Worm (Caenorhabditis elegans) whole organism, mixed stage, embryonic: ENCODE results near the gene srbc-22.

Experiments
- M03D4.4 ChIP-seq: sonication (generic microtip); optimal IDR thresholded peaks from 2 replicates; lab custom pipeline; 2017; ENCODE audit warnings: mild to moderate bottlenecking, missing genetic modification characterization, missing compliant biosample characterization
- blmp-1 ChIP-seq: fragments of 150-350 bp; optimal IDR thresholded peaks from 2 replicates; lab custom pipeline; 2014; ENCODE audit warnings: missing biosample characterization, missing genetic modification characterization
- ceh-39 ChIP-seq: fragments of 150-350 bp; optimal IDR thresholded peaks from 2 replicates; lab custom pipeline; 2014; ENCODE audit warnings: missing biosample characterization, missing genetic modification characterization
- ceh-43 ChIP-seq: fragments of 200-800 bp; sonication (Bioruptor generic); optimal IDR thresholded peaks from 2 replicates; lab custom pipeline; 2018; ENCODE audit warnings: mild to moderate bottlenecking, missing genetic modification characterization, moderate library complexity, missing compliant biosample characterization
- cnd-1 ChIP-seq: fragments of 200-800 bp; sonication (Bioruptor generic); optimal IDR thresholded peaks from 2 replicates; lab custom pipeline; 2018; ENCODE audit warnings: mild to moderate bottlenecking, missing genetic modification characterization, missing compliant biosample characterization
- drap-1 ChIP-seq: fragments of 200-800 bp; sonication (Bioruptor generic); optimal IDR thresholded peaks from 3 replicates; lab custom pipeline; 2018; ENCODE audit warnings: mild to moderate bottlenecking, missing genetic modification characterization, missing compliant biosample characterization
- elt-1 ChIP-seq: sonication (generic microtip); optimal IDR thresholded peaks from 2 replicates; lab custom pipeline; 2017; ENCODE audit warnings: missing genetic modification characterization, mild to moderate bottlenecking, missing compliant biosample characterization, antibody characterized with exemption, moderate library complexity, borderline replicate concordance; ENCODE audit not compliant: insufficient read depth
- elt-3 ChIP-seq: fragments of 150-350 bp; optimal IDR thresholded peaks from 2 replicates; lab custom pipeline; 2014; ENCODE audit warnings: missing biosample characterization, missing genetic modification characterization
- flh-1 ChIP-seq: fragments of 200-800 bp; sonication (Bioruptor generic); optimal IDR thresholded peaks from 2 replicates; lab custom pipeline; 2018; ENCODE audit warnings: mild to moderate bottlenecking, missing genetic modification characterization, moderate library complexity, missing compliant biosample characterization
- ham-2 ChIP-seq: fragments of 200-800 bp; sonication (Bioruptor generic); optimal IDR thresholded peaks from 2 replicates; lab custom pipeline; 2018; ENCODE audit warnings: mild to moderate bottlenecking, missing genetic modification characterization, missing compliant biosample characterization
- hlh-1 ChIP-seq: fragments of 150-350 bp; optimal IDR thresholded peaks from 2 replicates; lab custom pipeline; 2014; ENCODE audit warnings: missing biosample characterization, missing genetic modification reagents, missing genetic modification characterization
- lin-32 ChIP-seq: fragments of 200-800 bp; sonication (Bioruptor generic); optimal IDR thresholded peaks from 2 replicates; lab custom pipeline; 2018; ENCODE audit warnings: mild to moderate bottlenecking, missing genetic modification characterization, missing compliant biosample characterization
- lsy-2 ChIP-seq: fragments of 150-350 bp; optimal IDR thresholded peaks from 2 replicates; lab custom pipeline; 2014; ENCODE audit warnings: missing biosample characterization, missing genetic modification characterization
- mab-5 ChIP-seq: fragments of 150-350 bp; optimal IDR thresholded peaks from 2 replicates; lab custom pipeline; 2014; ENCODE audit warnings: missing biosample characterization, missing genetic modification characterization
- mep-1 ChIP-seq: fragments of 150-350 bp; optimal IDR thresholded peaks from 2 replicates; lab custom pipeline; 2017; ENCODE audit warnings: missing biosample characterization, missing genetic modification reagents, missing genetic modification characterization, inconsistent platforms
- nhr-12 ChIP-seq: fragments of 150-350 bp; optimal IDR thresholded peaks from 2 replicates; lab custom pipeline; 2014; ENCODE audit warnings: missing biosample characterization, missing genetic modification characterization
- nhr-2 ChIP-seq: fragments of 150-350 bp; optimal IDR thresholded peaks from 2 replicates; lab custom pipeline; 2014; ENCODE audit warnings: missing biosample characterization, missing genetic modification characterization
- nhr-28 ChIP-seq: fragments of 150-350 bp; optimal IDR thresholded peaks from 2 replicates; lab custom pipeline; 2014; ENCODE audit warnings: missing biosample characterization, missing genetic modification characterization
- pha-4 ChIP-seq: fragments of 150-350 bp; optimal IDR thresholded peaks from 2 replicates; lab custom pipeline; 2018; ENCODE audit warnings: missing biosample characterization, missing genetic modification reagents, missing genetic modification characterization
- sptf-1 ChIP-seq: sonication (generic microtip); optimal IDR thresholded peaks from 2 replicates; lab custom pipeline; 2017; ENCODE audit warnings: mild to moderate bottlenecking, missing genetic modification characterization, moderate library complexity, missing compliant biosample characterization
- tbx-8 ChIP-seq: fragments of 200-800 bp; sonication (Bioruptor generic); optimal IDR thresholded peaks from 2 replicates; lab custom pipeline; 2018; ENCODE audit warnings: mild to moderate bottlenecking, missing genetic modification characterization, moderate library complexity, missing compliant biosample characterization
- unc-62 ChIP-seq: fragments of 150-350 bp; optimal IDR thresholded peaks from 2 replicates; lab custom pipeline; 2014; ENCODE audit warnings: missing biosample characterization, missing genetic modification reagents, missing genetic modification characterization
- zip-8 ChIP-seq: fragments of 150-350 bp; optimal IDR thresholded peaks from 2 replicates; lab custom pipeline; 2014; ENCODE audit warnings: missing biosample characterization, missing genetic modification characterization
- ztf-11 ChIP-seq: fragments of 150-350 bp; optimal IDR thresholded peaks from 2 replicates; lab custom pipeline; 2014; ENCODE audit warnings: missing biosample characterization, missing genetic modification characterization

srbc-22 gene

ce11 chrV:2206801-2207200, 49.9 kb downstream of the srbc-22 start, which contains the start of gene svh-11:
svh-11 (plus strand) TSS chrV:2207101.
- no peak for TF ChIP-seq nhr-2 (tag; lab: Kevin White, UChicago)
- TF ChIP-seq drap-1 (GFP tag; lab: Kevin White, UChicago) = no peak
- TF ChIP-seq lin-32 (GFP tag; lab: Kevin White, UChicago) = no peak
- TF ChIP-seq lsy-2 = no peak
- TF ChIP-seq M03D4.4 (tag; lab: Kevin White, UChicago) = no peak
- TF ChIP-seq pha-4 (tag; lab: Kevin White, UChicago) = no peak
- no peak for TF ChIP-seq elt-1 (tag; lab: Kevin White, UChicago)
- no peak for TF ChIP-seq ham-2 (GFP tag; lab: Kevin White, UChicago)
- no peak for TF ChIP-seq blmp-1

- TF ChIP-seq elt-1 (tag; lab: Kevin White, UChicago) (no peak), pha-4 (tag; lab: Kevin White, UChicago) (no peak), ztf-11 (tag; lab: Kevin White, UChicago) (no peak), mep-1 (tag; lab: Kevin White, UChicago) (no peak), zip-8 (tag; lab: Kevin White, UChicago) (no peak), blmp-1 (no peak), ceh-43 (GFP tag; lab: Kevin White, UChicago) (no peak), cnd-1 (tag; lab: Kevin White, UChicago) (no peak), elt-3 (no peak), flh-1 (GFP tag; lab: Kevin White, UChicago) (no peak), unc-62 (GFP tag; lab: Kevin White, UChicago) (no peak), sptf-1 (tag; lab: Kevin White, UChicago) (no peak), nhr-28 (tag; lab: Kevin White, UChicago) (no peak), hlh-1 (tag; lab: Kevin White, UChicago) (no peak), nhr-12 (tag; lab: Kevin White, UChicago) (no peak), mab-5 (tag; lab: Kevin White, UChicago) (no peak), tbx-8 (no peak), M03D4.4 (tag; lab: Kevin White, UChicago) (no peak), ceh-39 (tag; lab: Kevin White, UChicago) (no peak)
These were observed 50.6 kb downstream of the srbc-22 start for ce11 chrV:2207527-2207926.
